Fruit fly (Drosophila melanogaster) whole organism, adult: ENCODE measurements around the gene CG31954.
A peak's percentile ranks its signal among the peaks of the same experiment; 100 is the strongest.

Experiments
- CG11617 ChIP-seq: fragments of 200-800 bp; sonication (Bioruptor generic); optimal IDR thresholded peaks from 2 replicates; lab custom pipeline; 2017; ENCODE audit warnings: mild to moderate bottlenecking, missing biosample characterization, missing genetic modification reagents, missing genetic modification characterization
- CG12768 ChIP-seq: fragments of 200-800 bp; sonication (Bioruptor generic); optimal IDR thresholded peaks from 2 replicates; lab custom pipeline; 2017; ENCODE audit warnings: missing biosample characterization, missing genetic modification characterization, mild to moderate bottlenecking, moderate library complexity, missing genetic modification reagents
- CG14711 ChIP-seq: fragments of 200-800 bp; sonication (Bioruptor generic); optimal IDR thresholded peaks from 2 replicates; lab custom pipeline; 2018; ENCODE audit warnings: missing biosample characterization, mild to moderate bottlenecking, missing genetic modification characterization, moderate library complexity
- CG1620 ChIP-seq: fragments of 200-800 bp; sonication (Bioruptor generic); optimal IDR thresholded peaks from 2 replicates; lab custom pipeline; 2016; ENCODE audit warnings: missing biosample characterization, missing genetic modification characterization
- CG33017 ChIP-seq: fragments of 200-800 bp; sonication (Bioruptor generic); optimal IDR thresholded peaks from 2 replicates; lab custom pipeline; 2018; ENCODE audit warnings: missing biosample characterization, mild to moderate bottlenecking, missing genetic modification characterization, moderate library complexity
- CG5204 ChIP-seq: fragments of 200-800 bp; sonication (Bioruptor generic); optimal IDR thresholded peaks from 2 replicates; lab custom pipeline; 2016; ENCODE audit warnings: missing biosample characterization, missing genetic modification characterization
- CG7045 ChIP-seq: fragments of 200-800 bp; sonication (Bioruptor generic); optimal IDR thresholded peaks from 2 replicates; lab custom pipeline; 2017; ENCODE audit warnings: missing biosample characterization, mild to moderate bottlenecking, missing genetic modification characterization
- CG7101 ChIP-seq: fragments of 200-800 bp; sonication (Bioruptor generic); optimal IDR thresholded peaks from 2 replicates; lab custom pipeline; 2018; ENCODE audit warnings: missing biosample characterization, mild to moderate bottlenecking, missing genetic modification characterization, moderate library complexity
- Clk ChIP-seq: fragments of 200-800 bp; sonication (Bioruptor generic); optimal IDR thresholded peaks from 2 replicates; lab custom pipeline; 2017; ENCODE audit warnings: missing biosample characterization, missing genetic modification characterization
- Crg-1 ChIP-seq: fragments of 200-800 bp; sonication (Bioruptor generic); optimal IDR thresholded peaks from 2 replicates; lab custom pipeline; 2016; ENCODE audit warnings: missing biosample characterization, missing genetic modification characterization
- Hr96 ChIP-seq: fragments of 200-800 bp; sonication (Bioruptor generic); optimal IDR thresholded peaks from 2 replicates; lab custom pipeline; 2016; ENCODE audit warnings: missing biosample characterization, missing genetic modification characterization
- Mnt ChIP-seq: fragments of 200-800 bp; sonication (Bioruptor generic); optimal IDR thresholded peaks from 2 replicates; lab custom pipeline; 2016; ENCODE audit warnings: missing biosample characterization, mild to moderate bottlenecking, missing genetic modification characterization
- bab1 ChIP-seq: fragments of 200-800 bp; sonication (Bioruptor generic); optimal IDR thresholded peaks from 3 replicates; lab custom pipeline; 2019; ENCODE audit warnings: missing biosample characterization, mild to moderate bottlenecking, missing genetic modification characterization, moderate library complexity
- cic ChIP-seq: fragments of 200-800 bp; sonication (Bioruptor generic); optimal IDR thresholded peaks from 2 replicates; lab custom pipeline; 2017; ENCODE audit warnings: missing biosample characterization, mild to moderate bottlenecking, missing genetic modification characterization, moderate library complexity
- cnc ChIP-seq, 2 experiments: fragments of >200 bp; optimal IDR thresholded peaks; 2 replicates each; lab custom pipeline; 2017
- kay ChIP-seq: fragments of 200-800 bp; sonication (Bioruptor generic); peaks from one replicate; lab custom pipeline; 2016; ENCODE audit warnings: missing biosample characterization, missing genetic modification characterization, borderline replicate concordance
- ovo ChIP-seq: fragments of 200-800 bp; sonication (Bioruptor generic); optimal IDR thresholded peaks from 2 replicates; lab custom pipeline; 2016; ENCODE audit warnings: missing biosample characterization, missing genetic modification characterization
- pad ChIP-seq: fragments of 200-800 bp; sonication (Bioruptor generic); optimal IDR thresholded peaks from 3 replicates; lab custom pipeline; 2017; ENCODE audit warnings: missing biosample characterization, missing genetic modification characterization, mild to moderate bottlenecking, moderate library complexity, missing genetic modification reagents
- tj ChIP-seq: fragments of 200-800 bp; sonication (Bioruptor generic); optimal IDR thresholded peaks from 3 replicates; lab custom pipeline; 2017; ENCODE audit warnings: missing biosample characterization, mild to moderate bottlenecking, missing genetic modification characterization, moderate library complexity
- toe ChIP-seq: fragments of 200-800 bp; sonication (Bioruptor generic); optimal IDR thresholded peaks from 2 replicates; lab custom pipeline; 2016; ENCODE audit warnings: missing biosample characterization, missing genetic modification characterization

The CG31954 gene

DNA sequence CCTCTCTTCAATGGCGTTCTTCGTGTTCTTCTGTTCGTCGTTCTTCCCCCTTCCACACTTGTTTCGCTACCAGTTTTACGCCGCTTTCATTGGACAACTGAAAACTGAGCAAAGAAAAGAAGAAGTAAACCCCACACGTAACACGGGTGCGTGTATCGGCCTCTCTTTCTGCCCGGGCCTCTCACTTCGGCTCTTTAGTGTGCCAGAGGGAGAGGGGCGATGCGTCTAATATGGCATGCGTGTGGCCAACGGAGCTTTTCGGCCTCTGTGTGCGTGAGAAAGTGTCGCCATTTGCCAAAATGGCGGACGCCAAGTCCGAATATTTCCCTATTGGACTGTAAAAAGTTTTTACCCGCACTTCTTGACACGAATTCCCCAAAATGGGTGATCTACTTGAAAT lies 30.1 kb upstream of the CG31954 start:
- no peak for TF ChIP-seq cic (GFP tag; lab: Kevin White, UChicago)
- no peak for TF ChIP-seq toe (GFP tag; lab: Kevin White, UChicago)
- no peak for TF ChIP-seq Hr96 (GFP tag; lab: Kevin White, UChicago)
- no peak for TF ChIP-seq Mnt (GFP tag; lab: Kevin White, UChicago)
- TF ChIP-seq CG1620 (GFP tag; lab: Kevin White, UChicago) = no peak

DNA sequence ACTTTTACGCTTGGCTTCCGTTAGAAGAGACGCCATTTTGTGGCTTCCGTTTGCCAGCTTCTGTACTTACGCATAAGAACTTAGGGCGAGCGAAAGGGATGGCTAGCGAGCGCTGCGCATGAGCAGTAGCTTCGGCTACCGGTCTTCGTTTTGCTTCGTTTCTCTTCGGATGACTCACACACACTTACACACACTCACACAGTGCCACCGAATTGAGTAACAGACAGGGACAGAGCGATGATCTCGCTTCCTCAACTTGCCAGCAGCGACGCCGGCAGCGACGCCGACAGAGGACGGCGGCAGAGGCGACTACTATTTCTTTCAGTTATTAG lies 29.5 kb upstream of the CG31954 start:
- TF ChIP-seq tj = no peak
- no peak for TF ChIP-seq pad (GFP tag; lab: Kevin White, UChicago)
- no peak for TF ChIP-seq Hr96 (GFP tag; lab: Kevin White, UChicago)
- TF ChIP-seq bab1 (GFP tag; lab: Kevin White, UChicago) = no peak
- TF ChIP-seq Crg-1 = no peak
- TF ChIP-seq kay (GFP tag; lab: Kevin White, UChicago) = no peak
- TF ChIP-seq CG7045 = no peak
- no peak for TF ChIP-seq CG12768 (GFP tag; lab: Kevin White, UChicago)
- TF ChIP-seq CG1620 (GFP tag; lab: Kevin White, UChicago) = no peak
- TF ChIP-seq CG7101 (tag; lab: Kevin White, UChicago) = no peak
- TF ChIP-seq toe (GFP tag; lab: Kevin White, UChicago) = no peak
- TF ChIP-seq cic (GFP tag; lab: Kevin White, UChicago) = no peak
- TF ChIP-seq Mnt (GFP tag; lab: Kevin White, UChicago) = no peak
- TF ChIP-seq Clk = no peak
- TF ChIP-seq CG14711 (tag; lab: Kevin White, UChicago) = no peak
- TF ChIP-seq cnc (optimal IDR thresholded peaks at IDR 0.05; lab: Kevin White, UChicago) = no peak
- no peak for TF ChIP-seq ovo (GFP tag; lab: Kevin White, UChicago)
- no peak for TF ChIP-seq CG33017 (tag; lab: Kevin White, UChicago)
- no peak for TF ChIP-seq CG5204

dm6 chr2L:3538564-3539411 lies 28.9 kb upstream of the CG31954 start, which contains the start of gene drm:
Gene drm (plus strand): TSS chr2L:3539247.
- TF ChIP-seq CG1620 (GFP tag; lab: Kevin White, UChicago) = no peak
- no peak for TF ChIP-seq Mnt (GFP tag; lab: Kevin White, UChicago)
- peak; percentile 86 for TF ChIP-seq pad (GFP tag; lab: Kevin White, UChicago)
- peak; percentile 40 for TF ChIP-seq ovo (GFP tag; lab: Kevin White, UChicago)

DNA sequence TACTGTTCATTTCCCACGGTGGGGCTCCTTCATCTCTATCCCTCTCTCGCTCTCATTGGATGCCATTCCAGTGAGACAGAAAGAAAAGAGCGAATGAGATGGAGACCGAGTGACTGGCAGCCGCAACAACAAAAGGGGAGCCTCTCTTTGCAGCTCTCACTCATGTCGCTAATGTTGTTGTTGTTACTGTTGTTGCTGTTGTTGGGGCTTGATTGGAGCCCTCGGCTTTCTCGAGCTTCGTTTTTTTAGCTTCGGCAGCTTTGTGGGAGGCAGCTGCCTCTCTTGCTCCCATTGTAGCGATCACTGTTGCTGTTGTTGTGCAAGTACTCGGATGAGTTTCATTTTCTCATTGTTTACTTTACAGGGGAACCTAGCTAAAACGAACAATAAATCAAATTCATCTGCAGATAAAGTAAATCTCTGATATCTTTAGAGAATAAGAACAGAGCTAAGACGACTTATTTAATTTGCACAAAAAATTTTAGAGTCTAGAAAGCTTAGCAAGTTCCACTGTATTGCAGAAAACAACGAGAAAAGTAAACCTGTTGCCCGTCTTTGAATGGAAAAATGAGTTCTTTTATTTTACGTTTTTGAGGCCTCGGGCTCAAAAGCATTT lies 24.4 kb upstream of the CG31954 start:
- TF ChIP-seq pad (GFP tag; lab: Kevin White, UChicago) (no peak), tj (no peak), kay (GFP tag; lab: Kevin White, UChicago) (no peak)

dm6 chr2L:3532973-3533525 lies 23.1 kb upstream of the CG31954 start:
- TF ChIP-seq CG33017 (tag; lab: Kevin White, UChicago) (no peak), Clk (no peak), tj (no peak)

DNA sequence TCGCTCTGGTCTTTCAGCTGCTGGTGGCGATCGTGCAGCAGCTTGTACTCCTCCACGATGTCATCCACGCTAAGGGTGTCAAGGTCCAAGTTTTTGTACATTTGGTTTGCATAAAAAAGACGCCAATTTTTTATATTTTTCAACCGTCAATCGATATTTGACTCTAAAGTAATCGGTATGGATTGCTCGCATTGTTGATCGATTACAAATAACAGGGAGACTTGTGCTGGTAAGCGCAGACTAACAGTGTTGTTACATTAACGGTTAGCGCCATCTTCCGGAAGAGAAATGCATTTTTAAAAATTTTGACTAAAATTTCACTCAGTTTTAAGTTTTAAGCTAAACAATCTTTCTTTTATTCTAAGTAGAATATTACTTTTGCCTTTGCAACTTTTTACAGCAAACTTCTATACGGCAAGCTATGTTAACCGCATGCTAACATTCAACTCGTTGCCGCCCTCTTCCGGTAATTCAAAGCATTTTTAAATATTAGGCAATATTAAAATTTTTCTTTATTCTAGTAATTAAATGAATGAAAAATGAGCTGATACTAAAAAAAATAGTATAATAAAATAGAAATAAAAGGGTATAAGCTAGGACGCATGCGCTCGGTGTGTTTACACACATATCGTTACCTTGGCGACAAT lies 20.4 kb upstream of the CG31954 start, which contains the start of the genes Spindly and IFT57:
TSS of gene Spindly (minus strand) at position 132 of the 647 bp plus-strand sequence.
TSS of gene IFT57 (plus strand) at position 604 of the 647 bp plus-strand sequence.
- TF ChIP-seq CG7101 (tag; lab: Kevin White, UChicago) = no peak
- no peak for TF ChIP-seq CG7045
- TF ChIP-seq tj = no peak
- TF ChIP-seq CG11617 (GFP tag; lab: Kevin White, UChicago) = no peak
- TF ChIP-seq Hr96 (GFP tag; lab: Kevin White, UChicago) = no peak
- TF ChIP-seq toe (GFP tag; lab: Kevin White, UChicago) = no peak

dm6 chr2L:3524729-3525181 lies 14.9 kb upstream of the CG31954 start, which contains the start of gene CG8852:
Gene CG8852 (plus strand): TSS chr2L:3525131.
- no peak for TF ChIP-seq ovo (GFP tag; lab: Kevin White, UChicago)
